Fruit fly (Drosophila melanogaster) whole organism, prepupa: Measurements from ENCODE around the gene smp-30.

Source experiments
- CG11902 ChIP-seq: fragments of 200-800 bp; sonication (Bioruptor generic); optimal IDR thresholded peaks from 3 replicates; lab custom pipeline; 2016; ENCODE audit warnings: missing biosample characterization, missing genetic modification characterization
- CG6854 ChIP-seq: fragments of 200-800 bp; sonication (Bioruptor generic); optimal IDR thresholded peaks from 2 replicates; lab custom pipeline; 2017; ENCODE audit warnings: missing biosample characterization, mild to moderate bottlenecking, missing genetic modification characterization
- Ets21C ChIP-seq: fragments of 200-800 bp; sonication (Bioruptor generic); optimal IDR thresholded peaks from 3 replicates; lab custom pipeline; 2016; ENCODE audit warnings: missing biosample characterization, missing genetic modification characterization
- achi ChIP-seq: fragments of 200-800 bp; sonication (Bioruptor generic); optimal IDR thresholded peaks from 3 replicates; lab custom pipeline; 2016; ENCODE audit warnings: missing biosample characterization, missing genetic modification characterization
- fkh ChIP-seq: fragments of 200-800 bp; sonication (Bioruptor generic); optimal IDR thresholded peaks from 3 replicates; lab custom pipeline; 2017; ENCODE audit warnings: missing biosample characterization, mild to moderate bottlenecking, missing genetic modification characterization, moderate library complexity
- lz ChIP-seq: fragments of 200-800 bp; sonication (Bioruptor generic); optimal IDR thresholded peaks from 3 replicates; lab custom pipeline; 2016; ENCODE audit warnings: missing biosample characterization, missing genetic modification characterization

DNA sequence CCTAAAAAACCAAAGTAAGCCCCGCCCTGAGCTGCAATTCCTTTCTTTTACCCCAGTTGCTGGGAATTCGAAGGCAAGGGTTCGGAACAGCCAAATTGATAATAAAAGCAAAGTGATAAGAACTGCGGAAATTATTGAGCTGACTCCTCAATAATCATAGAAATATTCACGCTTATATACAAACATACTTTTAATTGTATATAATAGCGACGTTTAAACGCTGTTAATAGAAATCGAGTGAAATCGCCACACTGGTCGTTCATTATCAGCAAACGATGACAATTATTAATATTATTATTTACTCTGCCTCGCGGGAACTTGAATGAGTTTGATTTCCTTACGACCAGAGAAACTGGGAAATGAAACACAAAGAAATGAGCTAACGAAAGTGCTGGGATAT, 15.0 kb downstream of the smp-30 start:
- no peak for TF ChIP-seq achi (GFP tag; lab: Kevin White, UChicago)
- TF ChIP-seq CG11902 (GFP tag; lab: Kevin White, UChicago): no peak
- TF ChIP-seq Ets21C: no peak
- TF ChIP-seq fkh: no peak
- TF ChIP-seq lz (GFP tag; lab: Kevin White, UChicago): no peak
- no peak for TF ChIP-seq CG6854 (GFP tag; lab: Kevin White, UChicago)
